Worm (Caenorhabditis elegans) whole organism, early embryonic: ENCODE data around the gene oac-50.

Experiments
- B0310.2 ChIP-seq: sonication (generic microtip); optimal IDR thresholded peaks from 2 replicates; lab custom pipeline; 2016; ENCODE audit warnings: mild to moderate bottlenecking, missing genetic modification characterization, missing compliant biosample characterization
- F13C5.2 ChIP-seq: sonication (generic microtip); optimal IDR thresholded peaks from 2 replicates; lab custom pipeline; 2017; ENCODE audit warnings: mild to moderate bottlenecking, missing genetic modification characterization, inconsistent platforms, missing compliant biosample characterization
- aly-1 ChIP-seq: sonication (generic microtip); optimal IDR thresholded peaks from 2 replicates; lab custom pipeline; 2016; ENCODE audit warnings: missing genetic modification characterization, missing compliant biosample characterization
- ama-1 ChIP-seq: fragments of 150-350 bp; optimal IDR thresholded peaks from 2 replicates; lab custom pipeline; 2014
- ceh-13 ChIP-seq: fragments of 200-800 bp; sonication (Bioruptor generic); optimal IDR thresholded peaks from 2 replicates; lab custom pipeline; 2018; ENCODE audit warnings: mild to moderate bottlenecking, missing genetic modification characterization, missing compliant biosample characterization
- ceh-36 ChIP-seq: sonication (generic microtip); optimal IDR thresholded peaks from 2 replicates; lab custom pipeline; 2016; ENCODE audit warnings: missing genetic modification characterization, inconsistent platforms, missing compliant biosample characterization
- ets-7 ChIP-seq: sonication (generic microtip); optimal IDR thresholded peaks from 2 replicates; lab custom pipeline; 2016; ENCODE audit warnings: missing genotype, missing genetic modification characterization, missing compliant biosample characterization
- flt-1 ChIP-seq: fragments of 200-800 bp; sonication (Bioruptor generic); IDR thresholded peaks from 2 replicates; pipeline ENCODE4 v1.3.6; 2022; ENCODE audit warnings: missing genetic modification characterization, missing compliant biosample characterization
- hmbx-1 ChIP-seq: sonication (generic microtip); optimal IDR thresholded peaks from 2 replicates; lab custom pipeline; 2016; ENCODE audit warnings: mild to moderate bottlenecking, missing genetic modification characterization, missing compliant biosample characterization
- hmg-4 ChIP-seq: fragments of 200-800 bp; sonication (Bioruptor generic); optimal IDR thresholded peaks from 2 replicates; lab custom pipeline; 2018; ENCODE audit warnings: mild to moderate bottlenecking, missing genetic modification characterization, missing compliant biosample characterization
- hnd-1 ChIP-seq: sonication (generic microtip); optimal IDR thresholded peaks from 2 replicates; lab custom pipeline; 2016; ENCODE audit warnings: missing genetic modification characterization, missing compliant biosample characterization
- pes-1 ChIP-seq: fragments of 200-800 bp; sonication (Bioruptor generic); IDR thresholded peaks from 2 replicates; pipeline ENCODE4 v1.3.6; 2022; ENCODE audit warnings: missing genetic modification reagents, missing genetic modification characterization, missing compliant biosample characterization
- scrt-1 ChIP-seq: fragments of 200-800 bp; sonication (Bioruptor generic); IDR thresholded peaks from 2 replicates; pipeline ENCODE4 v1.3.6; 2022; ENCODE audit warnings: missing genetic modification characterization, missing compliant biosample characterization
- sea-1 ChIP-seq: fragments of 200-800 bp; sonication (Bioruptor generic); conservative IDR thresholded peaks from 2 replicates; pipeline ENCODE4 v1.3.6; 2022; ENCODE audit warnings: missing genetic modification characterization, missing compliant biosample characterization
- tbx-11 ChIP-seq: fragments of 200-800 bp; sonication (Bioruptor generic); IDR thresholded peaks from 2 replicates; pipeline ENCODE4 v1.3.6; 2022; ENCODE audit warnings: missing genetic modification characterization, missing compliant biosample characterization
- tbx-37 ChIP-seq: fragments of 200-800 bp; sonication (Bioruptor generic); conservative IDR thresholded peaks from 2 replicates; pipeline ENCODE4 v1.3.6; 2022; ENCODE audit warnings: missing genetic modification reagents, missing genetic modification characterization, missing compliant biosample characterization
- tra-4 ChIP-seq: sonication (generic microtip); optimal IDR thresholded peaks from 2 replicates; lab custom pipeline; 2017; ENCODE audit warnings: missing genetic modification characterization, missing compliant biosample characterization

Gene oac-50

DNA sequence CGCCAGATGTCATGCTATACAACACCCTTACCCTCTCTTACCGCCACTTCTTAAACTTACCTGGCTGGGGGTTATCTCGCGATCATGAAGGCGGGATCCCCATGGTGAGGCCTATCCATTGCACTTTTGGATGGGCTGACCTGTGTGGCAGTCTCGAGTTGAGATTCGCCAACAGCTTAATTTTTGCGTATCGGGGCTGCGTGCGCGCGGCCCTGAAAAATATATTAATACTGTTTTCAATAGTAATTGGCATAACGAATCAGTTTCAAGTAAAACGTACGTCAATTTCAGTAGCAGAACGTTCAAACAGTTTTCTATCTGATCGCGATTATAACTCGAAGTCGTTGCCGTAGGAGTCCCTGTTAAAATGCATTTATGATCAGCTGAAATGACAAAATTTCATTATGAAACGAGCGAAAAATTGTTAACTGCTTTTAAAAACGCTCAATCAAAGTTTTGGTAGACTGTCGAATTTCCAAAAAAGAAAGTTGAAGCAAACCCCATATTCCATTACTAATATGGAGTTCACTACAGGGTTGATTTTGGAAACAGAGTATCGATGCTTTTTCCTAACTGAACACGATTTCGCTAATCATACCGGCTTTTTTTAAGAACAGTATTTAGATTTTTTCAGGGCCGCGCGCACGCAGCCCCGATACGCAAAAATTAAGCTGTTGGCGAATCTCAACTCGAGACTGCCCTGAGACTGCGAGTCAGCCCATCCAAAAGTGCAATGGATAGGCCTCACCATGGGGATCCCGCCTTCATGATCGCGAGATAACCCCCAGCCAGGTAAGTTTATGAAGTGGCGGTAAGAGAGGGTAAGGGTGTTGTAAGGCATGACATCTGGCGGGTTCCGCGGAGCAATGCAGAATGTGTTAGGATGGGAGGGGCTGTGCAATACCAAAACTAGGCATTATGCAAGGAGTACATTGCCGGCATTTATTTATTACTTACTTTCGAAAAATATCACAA is 17.8 kb upstream of the oac-50 start:
- TF ChIP-seq sea-1 (GFP tag; lab: Robert Waterston, UW): 0 out of 2 replicates have a peak, but pooled peaks have one; percentile 20
- peak; percentile 0 for TF ChIP-seq hmg-4 (GFP tag; lab: Kevin White, UChicago)
- peak; percentile 60; the same call in 1 of the 2 replicates for TF ChIP-seq scrt-1

DNA sequence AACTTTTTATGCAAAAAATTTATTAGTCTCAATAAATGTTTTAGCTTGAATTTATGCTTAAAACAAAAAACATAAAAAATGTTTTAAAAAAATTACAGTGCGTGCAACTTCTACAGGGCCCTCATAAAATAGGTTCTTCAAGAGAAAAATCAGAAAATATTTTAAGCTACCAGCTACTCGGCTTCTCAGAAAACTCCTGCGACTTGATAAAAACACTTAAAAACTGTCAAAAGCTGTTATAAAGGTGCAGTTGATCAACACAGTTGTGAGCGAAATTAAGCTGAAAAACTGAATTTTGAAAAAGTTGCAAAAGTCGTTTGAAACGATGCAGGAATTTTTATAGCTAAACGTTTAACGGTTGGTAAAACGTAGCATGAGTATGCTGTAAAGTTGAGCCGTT is 15.4 kb upstream of the oac-50 start:
- TF ChIP-seq F13C5.2 (tag; lab: Kevin White, UChicago) (no peak), tbx-11 (GFP tag; lab: Robert Waterston, UW) (peak; percentile 27; the same call in 1 of the 2 replicates), sea-1 (GFP tag; lab: Robert Waterston, UW) (peak; percentile 95), ama-1 (lab: Kevin White, UChicago) (peak; percentile 94), pes-1 (GFP tag; lab: Robert Waterston, UW) (0 out of 2 replicates have a peak, but pooled peaks have one; percentile 39), ceh-36 (tag; lab: Kevin White, UChicago) (no peak), scrt-1 (no peak), hnd-1 (tag; lab: Kevin White, UChicago) (peak; percentile 54), hmg-4 (GFP tag; lab: Kevin White, UChicago) (no peak), tra-4 (tag; lab: Kevin White, UChicago) (no peak), tbx-37 (no peak), flt-1 (GFP tag; lab: Robert Waterston, UW) (no peak; the same call in 1 of the 2 replicates), ceh-13 (no peak)

DNA sequence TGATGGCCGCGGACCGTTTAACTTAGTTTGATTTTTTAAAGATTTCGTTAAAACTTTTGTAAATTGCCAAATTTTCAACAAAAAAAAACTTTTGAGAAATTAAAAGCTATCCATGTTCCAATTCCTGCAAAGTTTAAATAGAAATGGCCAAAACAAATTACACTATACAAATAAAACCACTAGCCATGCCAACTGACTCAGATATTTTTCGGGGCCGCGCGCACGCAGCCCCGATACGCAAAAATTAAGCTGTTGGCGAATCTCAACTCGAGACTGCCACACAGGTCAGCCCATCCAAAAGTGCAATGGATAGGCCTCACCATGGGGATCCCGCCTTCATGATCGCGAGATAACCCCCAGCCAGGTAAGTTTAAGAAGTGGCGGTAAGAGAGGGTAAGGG is 13.3 kb upstream of the oac-50 start:
- TF ChIP-seq pes-1 (GFP tag; lab: Robert Waterston, UW) (0 out of 2 replicates have a peak, but pooled peaks have one; percentile 47), sea-1 (GFP tag; lab: Robert Waterston, UW) (0 out of 2 replicates have a peak, but pooled peaks have one; percentile 60)

DNA sequence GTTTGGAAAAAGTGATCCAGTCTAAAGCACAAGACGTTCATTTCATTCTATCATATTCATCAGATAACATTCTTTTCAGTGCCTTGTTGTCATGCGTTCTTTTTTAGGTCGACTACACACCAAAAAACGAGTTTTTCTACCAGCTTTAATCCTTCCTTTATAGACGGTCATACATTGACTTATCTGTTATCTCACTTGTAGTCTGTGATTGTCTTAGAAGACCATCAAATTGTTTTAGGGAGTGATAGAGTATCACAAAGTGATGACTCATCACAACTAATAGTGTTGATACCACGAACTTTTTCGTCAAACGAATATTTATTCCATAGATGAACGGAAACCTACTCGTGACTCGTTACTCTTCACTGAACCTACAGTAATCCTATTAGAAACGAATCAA is 12.5 kb upstream of the oac-50 start:
- TF ChIP-seq hmbx-1 (tag; lab: Kevin White, UChicago): no peak
- no peak for TF ChIP-seq hnd-1 (tag; lab: Kevin White, UChicago)
- TF ChIP-seq ceh-13: no peak
- TF ChIP-seq aly-1 (tag; lab: Kevin White, UChicago): no peak

DNA sequence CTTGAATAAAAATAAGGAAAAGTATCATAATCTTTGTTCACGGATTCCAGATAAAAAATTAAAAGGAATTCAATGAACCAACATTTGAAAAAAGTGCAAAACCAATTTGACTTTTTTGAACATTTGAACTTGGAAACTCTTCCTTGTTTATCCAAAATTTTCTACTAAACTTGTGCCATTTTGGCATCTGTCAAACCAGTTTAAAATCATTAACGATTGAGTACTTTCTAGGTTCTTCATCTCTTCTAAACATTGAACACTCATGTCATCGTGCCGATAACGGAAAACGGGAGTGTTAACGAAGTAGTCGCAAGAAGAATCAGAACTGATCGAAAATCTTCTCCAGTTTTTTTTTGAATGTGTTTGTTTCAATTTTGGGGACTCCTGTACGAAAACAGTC is 10.9 kb upstream of the oac-50 start:
- TF ChIP-seq tra-4 (tag; lab: Kevin White, UChicago) (no peak), flt-1 (GFP tag; lab: Robert Waterston, UW) (no peak), ama-1 (lab: Kevin White, UChicago) (no peak), F13C5.2 (tag; lab: Kevin White, UChicago) (no peak), sea-1 (GFP tag; lab: Robert Waterston, UW) (no peak), B0310.2 (tag; lab: Kevin White, UChicago) (no peak), scrt-1 (no peak)

DNA sequence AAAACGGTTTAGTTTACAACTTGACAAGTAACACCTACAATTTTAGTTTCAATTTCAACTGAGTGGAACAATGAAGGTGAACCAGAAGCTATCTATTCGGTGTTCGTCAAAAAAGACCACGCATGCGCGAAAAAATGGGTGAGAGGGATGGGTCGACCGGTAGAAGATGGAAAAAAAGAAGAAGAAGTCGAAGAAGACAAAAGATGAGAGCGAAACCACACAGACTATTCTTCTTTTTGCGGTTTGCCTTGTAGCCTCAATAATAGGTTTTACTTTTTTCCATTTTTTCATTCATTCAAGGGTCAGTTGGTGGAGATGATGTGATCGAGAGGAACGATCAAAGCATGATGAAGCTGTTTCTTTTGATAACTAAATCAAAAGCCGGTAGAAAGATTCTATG is 9.0 kb upstream of the oac-50 start:
- TF ChIP-seq hmg-4 (GFP tag; lab: Kevin White, UChicago) (no peak), aly-1 (tag; lab: Kevin White, UChicago) (no peak), tra-4 (tag; lab: Kevin White, UChicago) (no peak), F13C5.2 (tag; lab: Kevin White, UChicago) (no peak), ceh-13 (no peak), hnd-1 (tag; lab: Kevin White, UChicago) (no peak), flt-1 (GFP tag; lab: Robert Waterston, UW) (no peak), pes-1 (GFP tag; lab: Robert Waterston, UW) (no peak), scrt-1 (no peak), tbx-11 (GFP tag; lab: Robert Waterston, UW) (no peak), sea-1 (GFP tag; lab: Robert Waterston, UW) (no peak), ama-1 (lab: Kevin White, UChicago) (no peak), tbx-37 (no peak), ceh-36 (tag; lab: Kevin White, UChicago) (no peak), ets-7 (tag; lab: Kevin White, UChicago) (no peak), B0310.2 (tag; lab: Kevin White, UChicago) (no peak), hmbx-1 (tag; lab: Kevin White, UChicago) (no peak)

DNA sequence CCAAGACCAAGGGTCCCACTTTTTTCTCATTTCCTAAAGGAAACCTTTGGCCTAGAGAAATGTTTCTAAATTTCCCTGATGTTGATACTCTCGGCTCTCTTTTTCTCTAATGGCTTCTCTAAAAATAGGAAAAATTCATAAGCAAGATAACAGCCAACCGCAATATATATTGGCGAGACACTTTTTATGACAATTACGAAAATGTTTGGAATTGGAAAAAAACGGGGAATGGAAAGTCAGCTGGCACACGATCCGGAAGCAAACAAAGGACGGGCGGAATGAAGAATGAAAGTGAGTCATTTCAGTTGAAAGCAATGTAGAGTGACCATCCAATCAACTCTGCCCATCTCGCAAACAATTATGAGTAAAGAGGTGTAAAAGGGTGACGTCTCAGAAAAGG is 8.1 kb upstream of the oac-50 start:
- no peak for TF ChIP-seq hmg-4 (GFP tag; lab: Kevin White, UChicago)
- TF ChIP-seq hnd-1 (tag; lab: Kevin White, UChicago): no peak
- TF ChIP-seq hmbx-1 (tag; lab: Kevin White, UChicago): no peak
- no peak for TF ChIP-seq ceh-13
- no peak for TF ChIP-seq ceh-36 (tag; lab: Kevin White, UChicago)
- no peak for TF ChIP-seq tbx-11 (GFP tag; lab: Robert Waterston, UW)
- TF ChIP-seq B0310.2 (tag; lab: Kevin White, UChicago): no peak
- no peak for TF ChIP-seq ama-1 (lab: Kevin White, UChicago)
- no peak for TF ChIP-seq aly-1 (tag; lab: Kevin White, UChicago)
- TF ChIP-seq tbx-37: no peak
- TF ChIP-seq sea-1 (GFP tag; lab: Robert Waterston, UW): no peak
- no peak for TF ChIP-seq flt-1 (GFP tag; lab: Robert Waterston, UW)
